Fruit fly (Drosophila melanogaster) whole organism, wandering third instar larva: Measurements from ENCODE around the gene Elal.

Experiments
- CG9705 ChIP-seq: fragments of 200-800 bp; sonication (Bioruptor generic); optimal IDR thresholded peaks from 2 replicates; lab custom pipeline; 2018; ENCODE audit warnings: missing biosample characterization, mild to moderate bottlenecking, missing genetic modification characterization
- Dfd ChIP-seq: fragments of >200 bp; optimal IDR thresholded peaks from 2 replicates; lab custom pipeline; 2017; ENCODE audit warnings: missing biosample characterization, missing genetic modification characterization
- Hr83 ChIP-seq: fragments of 200-300 bp; sonication (Bioruptor generic); optimal IDR thresholded peaks from 2 replicates; lab custom pipeline; 2016; ENCODE audit warnings: missing biosample characterization, mild to moderate bottlenecking, missing genetic modification characterization, moderate library complexity; ENCODE audit not compliant: poor library complexity, severe bottlenecking
- Jra ChIP-seq: sonication (Bioruptor generic); optimal IDR thresholded peaks from 2 replicates; lab custom pipeline; 2016; ENCODE audit warnings: missing biosample characterization, missing genetic modification characterization
- Mio ChIP-seq: sonication (Bioruptor generic); optimal IDR thresholded peaks from 2 replicates; lab custom pipeline; 2016; ENCODE audit warnings: missing biosample characterization, missing genetic modification characterization
- OdsH ChIP-seq: fragments of 200-800 bp; sonication (Bioruptor generic); optimal IDR thresholded peaks from 2 replicates; lab custom pipeline; 2016; ENCODE audit warnings: missing biosample characterization, mild to moderate bottlenecking, missing genetic modification characterization
- br ChIP-seq: fragments of 200-800 bp; sonication (Bioruptor generic); optimal IDR thresholded peaks from 2 replicates; lab custom pipeline; 2016; ENCODE audit warnings: missing biosample characterization, missing genetic modification characterization
- h ChIP-seq: fragments of 200-800 bp; sonication (Bioruptor generic); optimal IDR thresholded peaks from 3 replicates; lab custom pipeline; 2016; ENCODE audit warnings: missing biosample characterization, mild to moderate bottlenecking, missing genetic modification characterization
- psq ChIP-seq: fragments of 200-800 bp; sonication (Bioruptor generic); optimal IDR thresholded peaks from 3 replicates; lab custom pipeline; 2017; ENCODE audit warnings: missing biosample characterization, mild to moderate bottlenecking, missing genetic modification characterization, moderate library complexity
- rgr ChIP-seq: fragments of 200-800 bp; sonication (Bioruptor generic); optimal IDR thresholded peaks from 3 replicates; lab custom pipeline; 2016; ENCODE audit warnings: missing biosample characterization, mild to moderate bottlenecking, missing genetic modification characterization

- TF ChIP-seq Dfd (GFP tag; lab: Kevin White, UChicago), result no peak
- no peak for TF ChIP-seq OdsH (GFP tag; lab: Kevin White, UChicago)
- no peak for TF ChIP-seq CG9705 (GFP tag; lab: Kevin White, UChicago)
- no peak for TF ChIP-seq Jra (GFP tag; lab: Kevin White, UChicago)
- TF ChIP-seq Mio (GFP tag; lab: Kevin White, UChicago), result no peak
- no peak for TF ChIP-seq Hr83 (GFP tag; lab: Kevin White, UChicago)
- no peak for TF ChIP-seq psq (GFP tag; lab: Kevin White, UChicago)
- TF ChIP-seq br (GFP tag; lab: Kevin White, UChicago), result no peak
- TF ChIP-seq h (GFP tag; lab: Kevin White, UChicago), result no peak
- TF ChIP-seq rgr (GFP tag; lab: Kevin White, UChicago), result no peak
These were observed 21.3 kb downstream of the Elal start for dm6 chr3R:24886470-24886869.
